Worm (Caenorhabditis elegans) whole organism, L4/young adult: ENCODE data around the gene R102.2.

Experiments
- W03F9.2 ChIP-seq: fragments of 150-350 bp; optimal IDR thresholded peaks from 2 replicates; lab custom pipeline; 2014; ENCODE audit warnings: missing biosample characterization, missing genetic modification characterization
- dao-5 ChIP-seq: sonication (generic microtip); optimal IDR thresholded peaks from 2 replicates; lab custom pipeline; 2016; ENCODE audit warnings: missing genotype, missing genetic modification characterization, moderate library complexity, missing compliant biosample characterization
- him-1 ChIP-seq: sonication (generic microtip); optimal IDR thresholded peaks from 2 replicates; lab custom pipeline; 2016; ENCODE audit warnings: missing genotype, missing genetic modification reagents, missing genetic modification characterization, missing compliant biosample characterization

DNA sequence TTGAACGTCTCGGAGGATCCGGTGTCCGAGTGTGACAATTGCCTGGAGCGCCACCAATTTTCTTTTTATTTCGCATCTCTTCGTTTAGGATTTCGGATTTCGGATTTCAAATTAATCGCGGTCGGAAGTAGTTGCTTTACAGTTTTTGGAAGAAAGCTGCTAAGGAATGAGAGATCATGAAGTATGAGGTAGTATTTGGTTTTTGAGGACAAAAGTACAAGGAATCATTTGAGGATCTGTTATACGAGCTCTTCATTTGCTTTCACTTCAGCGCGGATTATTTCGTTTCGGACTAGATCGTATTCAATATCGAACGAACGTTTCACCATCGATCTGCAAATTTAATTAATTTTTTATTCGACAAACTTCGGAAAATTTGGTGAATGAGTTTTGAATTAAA, 12.3 kb downstream of the R102.2 start, which contains the start of gene R102.11:
- no peak for TF ChIP-seq dao-5
- no peak for TF ChIP-seq him-1 (tag; lab: Kevin White, UChicago)
- TF ChIP-seq W03F9.2 (tag; lab: Kevin White, UChicago) = no peak
